Worm (Caenorhabditis elegans): ENCODE data around the gene sem-5.

The sem-5 gene

ce11 chrX:7961623-7962022, at the start of gene sem-5:
Gene sem-5 (minus strand): TSS chrX:7961723.
- no peak for TF ChIP-seq unc-62 (GFP tag; optimal IDR thresholded peaks at IDR 0.05)

ce11 chrX:8010652-8011051, 49.1 kb upstream of the sem-5 start:
- TF ChIP-seq unc-62 (GFP tag; optimal IDR thresholded peaks at IDR 0.05), result no peak

- TF ChIP-seq unc-62 (GFP tag; optimal IDR thresholded peaks at IDR 0.05), result no peak
Observed at ce11 chrX:8005967-8006366, 44.4 kb upstream of the sem-5 start.

ce11 chrX:8004845-8005244, 43.3 kb upstream of the sem-5 start:
- no peak for TF ChIP-seq unc-62 (GFP tag; optimal IDR thresholded peaks at IDR 0.05)

ce11 chrX:8003663-8004062, 42.1 kb upstream of the sem-5 start, which contains the start of the genes F45E1.1 and F45E1.2:
Gene F45E1.1 (plus strand): TSS chrX:8003682.
Gene F45E1.2 (plus strand): TSS chrX:8003733.
- TF ChIP-seq unc-62 (GFP tag; optimal IDR thresholded peaks at IDR 0.05), result no peak

ce11 chrX:7998942-7999341, 37.4 kb upstream of the sem-5 start:
- no peak for TF ChIP-seq unc-62 (GFP tag; optimal IDR thresholded peaks at IDR 0.05)

ce11 chrX:7997968-7998367, 36.4 kb upstream of the sem-5 start, which contains the start of gene sdpn-1:
Gene sdpn-1 (minus strand): TSS chrX:7998229.
- no peak for TF ChIP-seq unc-62 (GFP tag; optimal IDR thresholded peaks at IDR 0.05)

ce11 chrX:7994486-7994885, 33.0 kb upstream of the sem-5 start:
- TF ChIP-seq unc-62 (GFP tag; optimal IDR thresholded peaks at IDR 0.05), result no peak

- no peak for TF ChIP-seq unc-62 (GFP tag; optimal IDR thresholded peaks at IDR 0.05)
Observed at ce11 chrX:7992102-7992501, 30.6 kb upstream of the sem-5 start.

ce11 chrX:7990282-7990681, 28.8 kb upstream of the sem-5 start:
- TF ChIP-seq unc-62 (GFP tag; optimal IDR thresholded peaks at IDR 0.05), result no peak

- TF ChIP-seq unc-62 (GFP tag; optimal IDR thresholded peaks at IDR 0.05), result no peak
Observed at ce11 chrX:7989155-7989554, 27.6 kb upstream of the sem-5 start.

ce11 chrX:7988457-7988856, 26.9 kb upstream of the sem-5 start:
- TF ChIP-seq unc-62 (GFP tag; optimal IDR thresholded peaks at IDR 0.05), result no peak

ce11 chrX:7986892-7987291, 25.4 kb upstream of the sem-5 start:
- no peak for TF ChIP-seq unc-62 (GFP tag; optimal IDR thresholded peaks at IDR 0.05)

ce11 chrX:7985495-7986029, 24.0 kb upstream of the sem-5 start, which contains the start of gene F45E1.4:
Gene F45E1.4 (plus strand): TSS chrX:7985979.
- TF ChIP-seq unc-62 (GFP tag; optimal IDR thresholded peaks at IDR 0.05), result no peak

ce11 chrX:7984742-7985141, 23.2 kb upstream of the sem-5 start:
- TF ChIP-seq unc-62 (GFP tag; optimal IDR thresholded peaks at IDR 0.05), result no peak

- no peak for TF ChIP-seq unc-62 (GFP tag; optimal IDR thresholded peaks at IDR 0.05)
Observed at ce11 chrX:7982047-7982446, 20.5 kb upstream of the sem-5 start, which contains the start of gene his-71. Gene his-71 (minus strand): TSS chrX:7982070.

ce11 chrX:7977452-7977851, 15.9 kb upstream of the sem-5 start:
- no peak for TF ChIP-seq unc-62 (GFP tag; optimal IDR thresholded peaks at IDR 0.05)

ce11 chrX:7976400-7976799, 14.9 kb upstream of the sem-5 start, which contains the start of gene F45E1.5:
Gene F45E1.5 (plus strand): TSS chrX:7976700.
- TF ChIP-seq unc-62 (GFP tag; optimal IDR thresholded peaks at IDR 0.05), result no peak
